Fruit fly (Drosophila melanogaster) S2 (cell line): Measurements from ENCODE around the gene Mvb12.

ENCODE experiments used
- CG8478 ChIP-seq: fragments of >200 bp; optimal IDR thresholded peaks from 2 replicates; lab custom pipeline; 2018
- CTCF ChIP-seq, 2 experiments: fragments of >200 bp; optimal IDR thresholded peaks; 2 replicates each; lab custom pipeline; 2018

DNA sequence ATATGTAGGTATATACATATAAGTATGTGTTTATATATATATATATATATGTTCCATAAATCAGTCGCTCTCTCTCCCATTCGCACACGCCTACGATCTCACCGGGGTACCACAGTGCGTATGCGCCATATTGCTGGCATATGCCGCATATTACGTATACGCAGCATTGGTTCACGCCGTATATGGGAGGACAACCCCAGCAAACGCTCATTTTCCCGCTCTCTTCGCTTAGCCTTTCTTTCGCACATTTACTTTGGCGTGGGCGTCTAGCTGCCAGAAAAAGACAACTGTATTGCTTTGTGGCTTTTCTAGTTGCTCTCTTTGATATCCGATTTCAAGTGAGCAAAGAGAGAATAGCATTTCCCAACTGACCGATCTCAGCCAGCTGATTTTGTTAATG lies 13.7 kb upstream of the Mvb12 start:
- TF ChIP-seq CTCF (optimal IDR thresholded peaks at IDR 0.05; lab: Kevin White, UChicago) (no peak), CG8478 (lab: Kevin White, UChicago) (no peak)
